Worm (Caenorhabditis elegans) whole organism, early embryonic: ENCODE results near the gene F31D5.7.

Experiments
- B0310.2 ChIP-seq: sonication (generic microtip); optimal IDR thresholded peaks from 2 replicates; lab custom pipeline; 2016; ENCODE audit warnings: mild to moderate bottlenecking, missing genetic modification characterization, missing compliant biosample characterization
- ama-1 ChIP-seq: fragments of 150-350 bp; optimal IDR thresholded peaks from 2 replicates; lab custom pipeline; 2014
- ceh-13 ChIP-seq: fragments of 200-800 bp; sonication (Bioruptor generic); optimal IDR thresholded peaks from 2 replicates; lab custom pipeline; 2018; ENCODE audit warnings: mild to moderate bottlenecking, missing genetic modification characterization, missing compliant biosample characterization
- flt-1 ChIP-seq: fragments of 200-800 bp; sonication (Bioruptor generic); IDR thresholded peaks from 2 replicates; pipeline ENCODE4 v1.3.6; 2022; ENCODE audit warnings: missing genetic modification characterization, missing compliant biosample characterization
- hnd-1 ChIP-seq: sonication (generic microtip); optimal IDR thresholded peaks from 2 replicates; lab custom pipeline; 2016; ENCODE audit warnings: missing genetic modification characterization, missing compliant biosample characterization
- sea-1 ChIP-seq: fragments of 200-800 bp; sonication (Bioruptor generic); conservative IDR thresholded peaks from 2 replicates; pipeline ENCODE4 v1.3.6; 2022; ENCODE audit warnings: missing genetic modification characterization, missing compliant biosample characterization
- tbx-37 ChIP-seq: fragments of 200-800 bp; sonication (Bioruptor generic); conservative IDR thresholded peaks from 2 replicates; pipeline ENCODE4 v1.3.6; 2022; ENCODE audit warnings: missing genetic modification reagents, missing genetic modification characterization, missing compliant biosample characterization

ce11 chrII:4237701-4238214 lies 26.5 kb downstream of the F31D5.7 start, which contains the start of the genes fbxc-44 and C16A11.2:
- TF ChIP-seq flt-1 (GFP tag; lab: Robert Waterston, UW) = peak; percentile 68
- peak; percentile 48 for TF ChIP-seq ceh-13
- no peak for TF ChIP-seq ama-1 (lab: Kevin White, UChicago)
- 0 out of 2 replicates have a peak, but pooled peaks have one; percentile 42 for TF ChIP-seq sea-1 (GFP tag; lab: Robert Waterston, UW)
- TF ChIP-seq hnd-1 (tag; lab: Kevin White, UChicago) = peak; percentile 58
- peak; percentile 74 for TF ChIP-seq tbx-37 (GFP tag; lab: Robert Waterston, UW)
- TF ChIP-seq B0310.2 (tag; lab: Kevin White, UChicago) = peak; percentile 17
